Fruit fly (Drosophila melanogaster) ovary, adult (tissue): ENCODE results near the gene CG31717.

ENCODE experiments used
- CG17801 ChIP-seq: fragments of 200-800 bp; optimal IDR thresholded peaks from 2 replicates; lab custom pipeline; 2019; ENCODE audit warnings: missing biosample characterization, mild to moderate bottlenecking, missing genetic modification characterization, moderate library complexity; ENCODE audit not compliant: partially characterized antibody

The CG31717 gene

dm6 chr2L:10292066-10292560 is 41.6 kb downstream of the CG31717 start, which contains the start of gene Ufd4:
Ufd4 (minus strand) TSS chr2L:10292365.
- TF ChIP-seq CG17801 = peak; percentile 65

dm6 chr2L:10294798-10295669 is 44.5 kb downstream of the CG31717 start, which contains the start of gene Hand:
Hand (minus strand) TSS chr2L:10295385.
- no peak for TF ChIP-seq CG17801

- TF ChIP-seq CG17801 = no peak
Measured at dm6 chr2L:10298306-10298705, 47.8 kb downstream of the CG31717 start.

dm6 chr2L:10299077-10299809 is 48.7 kb downstream of the CG31717 start:
- no peak for TF ChIP-seq CG17801

dm6 chr2L:10299810-10300147 is 49.2 kb downstream of the CG31717 start, which contains the start of gene CYLD:
CYLD (minus strand) TSS chr2L:10299847.
- peak; percentile 66 for TF ChIP-seq CG17801
